Worm (Caenorhabditis elegans): ENCODE measurements around the gene mab-10.
A peak's percentile ranks its signal among the peaks of the same experiment; 100 is the strongest.

mab-10 gene

DNA sequence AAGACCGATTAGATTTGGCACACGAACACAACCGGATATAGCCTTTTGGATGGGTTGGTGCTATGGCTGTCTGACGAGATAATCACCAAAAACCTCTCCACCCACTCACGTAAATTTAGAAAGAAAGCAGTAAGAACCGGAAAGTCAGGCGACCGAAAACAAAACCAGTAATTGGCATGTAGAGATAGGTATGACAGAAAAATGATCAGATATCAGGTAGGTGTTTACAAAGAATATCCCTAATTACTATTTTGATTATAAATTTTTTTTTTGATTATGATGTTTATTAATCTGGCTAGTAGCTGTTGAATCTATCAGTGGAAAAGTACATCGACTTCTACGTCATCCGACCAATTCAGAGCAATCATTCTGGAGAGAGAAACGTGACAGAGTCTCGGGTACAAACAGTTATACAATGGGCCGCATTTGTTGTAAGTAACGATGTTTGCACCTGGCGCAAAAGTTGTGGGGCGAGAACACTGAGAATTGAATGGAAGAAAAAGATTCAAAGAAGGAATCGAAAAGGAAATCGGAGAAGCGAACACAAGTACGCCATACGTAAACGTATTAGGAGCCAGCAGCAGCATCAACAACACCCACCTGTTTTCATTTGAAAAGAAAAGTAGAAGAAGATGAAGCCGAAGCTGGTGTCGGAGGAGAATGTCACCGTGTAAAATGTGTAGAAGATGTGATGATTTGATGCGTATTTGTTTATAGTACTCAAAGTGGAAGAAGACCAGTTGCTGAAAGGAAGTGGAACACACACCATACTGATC is 23.2 kb downstream of the mab-10 start (continued):
- no peak for TF ChIP-seq ceh-82 (tag; optimal IDR thresholded peaks at IDR 0.05)
- 0 out of 2 replicates have a peak, but pooled peaks have one; percentile 19 for TF ChIP-seq nhr-19 (GFP tag; conservative IDR thresholded peaks at IDR 0.05)
- TF ChIP-seq mef-2 (tag; optimal IDR thresholded peaks at IDR 0.05) = no peak
- no peak for TF ChIP-seq irx-1 (tag; optimal IDR thresholded peaks at IDR 0.05)
- no peak for TF ChIP-seq lir-3 (tag; optimal IDR thresholded peaks at IDR 0.05; ENCODE audit: poor library complexity)
- TF ChIP-seq C04F5.9 (tag; optimal IDR thresholded peaks at IDR 0.05) = no peak
- peak; percentile 54 for TF ChIP-seq mep-1 (tag; optimal IDR thresholded peaks at IDR 0.05)
- no peak for TF ChIP-seq egl-13 (tag; optimal IDR thresholded peaks at IDR 0.05)
- no peak for TF ChIP-seq ceh-90 (tag; optimal IDR thresholded peaks at IDR 0.05)
- no peak for TF ChIP-seq lin-35 (GFP tag; optimal IDR thresholded peaks at IDR 0.05)
- TF ChIP-seq C34B4.2 (tag; optimal IDR thresholded peaks at IDR 0.05) = no peak
- TF ChIP-seq lin-39 (tag; optimal IDR thresholded peaks at IDR 0.05) = peak; percentile 12
- TF ChIP-seq ztf-4 (tag; optimal IDR thresholded peaks at IDR 0.05) = peak; percentile 23
- peak; percentile 28 for TF ChIP-seq blmp-1 (tag; optimal IDR thresholded peaks at IDR 0.05)
- TF ChIP-seq ztf-11 (tag; optimal IDR thresholded peaks at IDR 0.05) = no peak
- no peak for TF ChIP-seq efl-1 (optimal IDR thresholded peaks at IDR 0.05)
- TF ChIP-seq efl-1 (GFP tag; optimal IDR thresholded peaks at IDR 0.05 in 1 of 2) = peak in 1 of 2 experiments; percentile 16
- TF ChIP-seq unc-98 (GFP tag; IDR thresholded peaks at IDR 0.05) = no peak
- TF ChIP-seq pax-3 (tag; optimal IDR thresholded peaks at IDR 0.05) = no peak
- TF ChIP-seq dsc-1 (tag; optimal IDR thresholded peaks at IDR 0.05) = peak; percentile 32
- TF ChIP-seq nhr-20 (tag; optimal IDR thresholded peaks at IDR 0.05) = peak; percentile 39
- no peak for TF ChIP-seq zag-1 (tag; optimal IDR thresholded peaks at IDR 0.05)
- no peak for TF ChIP-seq aly-2 (tag; optimal IDR thresholded peaks at IDR 0.05)
- no peak for TF ChIP-seq sptf-1 (tag; optimal IDR thresholded peaks at IDR 0.05)
- no peak for TF ChIP-seq jun-1 (tag; optimal IDR thresholded peaks at IDR 0.05)
- TF ChIP-seq isw-1 (GFP tag; IDR thresholded peaks at IDR 0.05) = no peak
- no peak for TF ChIP-seq sox-4 (tag; optimal IDR thresholded peaks at IDR 0.05)
- TF ChIP-seq nhr-90 (tag; optimal IDR thresholded peaks at IDR 0.05; ENCODE audit: poor library complexity) = peak; percentile 47
- no peak for TF ChIP-seq nhr-12 (tag; optimal IDR thresholded peaks at IDR 0.05)
- TF ChIP-seq elt-2 (tag; optimal IDR thresholded peaks at IDR 0.05) = peak; percentile 9
- TF ChIP-seq zip-4 (GFP tag; optimal IDR thresholded peaks at IDR 0.05) = no peak
- no peak for TF ChIP-seq dpl-1 (GFP tag; optimal IDR thresholded peaks at IDR 0.05)
- peak in 1 of 2 experiments; percentile 35 for TF ChIP-seq mdl-1 (tag; optimal IDR thresholded peaks at IDR 0.05)
- TF ChIP-seq tbx-2 (tag; optimal IDR thresholded peaks at IDR 0.05) = no peak
- TF ChIP-seq mab-9 (GFP tag; IDR thresholded peaks at IDR 0.05) = no peak
- no peak for TF ChIP-seq unc-86 (tag; optimal IDR thresholded peaks at IDR 0.05)
- TF ChIP-seq snpc-4 (tag; optimal IDR thresholded peaks at IDR 0.05) = no peak
- no peak for TF ChIP-seq lin-15B (tag; optimal IDR thresholded peaks at IDR 0.05)
- TF ChIP-seq vab-15 (tag; optimal IDR thresholded peaks at IDR 0.05) = no peak
- no peak for TF ChIP-seq pqm-1 (tag; optimal IDR thresholded peaks at IDR 0.05)
- TF ChIP-seq fkh-4 (tag; optimal IDR thresholded peaks at IDR 0.05; ENCODE audit: borderline replicate concordance) = no peak
- no peak for TF ChIP-seq efl-3 (GFP tag; optimal IDR thresholded peaks at IDR 0.05)
- TF ChIP-seq Y116A8C.19 (tag; optimal IDR thresholded peaks at IDR 0.05; ENCODE audit: borderline replicate concordance) = no peak
- no peak for TF ChIP-seq fos-1 (tag; optimal IDR thresholded peaks at IDR 0.05)
- no peak for TF ChIP-seq F16B12.6 (tag; optimal IDR thresholded peaks at IDR 0.05)
- no peak for TF ChIP-seq nhr-11 (tag; optimal IDR thresholded peaks at IDR 0.05)
- TF ChIP-seq nhr-85 (tag) = peak; percentile 20
- peak; percentile 1 for TF ChIP-seq lin-14 (GFP tag; optimal IDR thresholded peaks at IDR 0.05)
- TF ChIP-seq unc-130 (tag; optimal IDR thresholded peaks at IDR 0.05) = peak; percentile 12
- peak; percentile 58 for TF ChIP-seq nhr-71 (tag; optimal IDR thresholded peaks at IDR 0.05)
- TF ChIP-seq hlh-17 (GFP tag; optimal IDR thresholded peaks at IDR 0.05; ENCODE audit: borderline replicate concordance) = no peak
- TF ChIP-seq ceh-63 (GFP tag; optimal IDR thresholded peaks at IDR 0.05) = no peak

All from whole organism, L1 larva.